Worm (Caenorhabditis elegans): ENCODE data around the gene C29E4.9.

Gene C29E4.9

ce11 chrIII:7981938-7982337 lies 25.1 kb upstream of the C29E4.9 start:
- TF ChIP-seq ets-5 (GFP tag; IDR thresholded peaks at IDR 0.05) (no peak), mef-2 (tag; optimal IDR thresholded peaks at IDR 0.05) (no peak)

ce11 chrIII:7981233-7981632 lies 24.4 kb upstream of the C29E4.9 start:
- TF ChIP-seq elt-3 (tag; optimal IDR thresholded peaks at IDR 0.05) (no peak), nhr-84 (tag; optimal IDR thresholded peaks at IDR 0.05) (no peak), tlp-1 (tag; optimal IDR thresholded peaks at IDR 0.05) (no peak), xbp-1 (tag; optimal IDR thresholded peaks at IDR 0.05) (no peak), alr-1 (tag; optimal IDR thresholded peaks at IDR 0.05; ENCODE audit: borderline replicate concordance) (no peak), jun-1 (tag; optimal IDR thresholded peaks at IDR 0.05) (no peak), fos-1 (tag; optimal IDR thresholded peaks at IDR 0.05) (no peak), pag-3 (tag; optimal IDR thresholded peaks at IDR 0.05; ENCODE audit: borderline replicate concordance, insufficient read depth) (no peak), lin-35 (GFP tag; optimal IDR thresholded peaks at IDR 0.05) (no peak), nhr-19 (GFP tag; conservative IDR thresholded peaks at IDR 0.05) (no peak), isw-1 (GFP tag; IDR thresholded peaks at IDR 0.05) (no peak), nhr-47 (tag; optimal IDR thresholded peaks at IDR 0.05) (no peak), C04F5.9 (tag; optimal IDR thresholded peaks at IDR 0.05) (no peak), skn-1 (tag; optimal IDR thresholded peaks at IDR 0.05) (no peak), nhr-77 (tag; optimal IDR thresholded peaks at IDR 0.05) (no peak), irx-1 (tag; optimal IDR thresholded peaks at IDR 0.05) (no peak), zag-1 (tag; optimal IDR thresholded peaks at IDR 0.05) (no peak), unc-30 (tag; optimal IDR thresholded peaks at IDR 0.05) (no peak), lin-15B (tag; optimal IDR thresholded peaks at IDR 0.05) (no peak)

ce11 chrIII:7979659-7980058 lies 22.8 kb upstream of the C29E4.9 start, which contains the start of gene clp-1:
TSS of gene clp-1 (plus strand) at chrIII:7979959.
- peak; percentile 44 for TF ChIP-seq lin-14 (GFP tag; optimal IDR thresholded peaks at IDR 0.05)
- no peak for TF ChIP-seq fos-1 (tag; optimal IDR thresholded peaks at IDR 0.05)
- TF ChIP-seq nhr-85 (tag) = peak; percentile 11

DNA sequence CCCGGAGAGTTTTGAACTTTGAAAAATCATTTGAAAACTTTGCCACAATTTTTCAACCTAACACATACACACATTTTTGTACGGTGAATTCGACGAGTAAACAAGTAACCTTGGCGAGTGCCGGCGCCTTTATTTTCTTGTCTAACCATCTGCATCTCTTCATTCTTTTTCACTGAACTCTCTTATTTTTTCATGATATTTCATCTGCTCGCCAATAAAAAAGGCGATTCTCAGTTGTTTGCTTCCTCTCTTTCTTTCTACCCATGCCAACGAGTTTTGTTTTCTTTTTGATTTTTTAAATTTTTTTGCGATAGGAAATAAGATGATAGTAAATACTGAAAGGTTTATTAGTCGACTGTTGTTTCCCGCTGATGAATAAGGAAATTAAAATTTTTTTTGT lies 21.9 kb upstream of the C29E4.9 start:
- TF ChIP-seq nhr-28 (tag; optimal IDR thresholded peaks at IDR 0.05) (no peak), mef-2 (tag; optimal IDR thresholded peaks at IDR 0.05) (no peak), nhr-11 (tag; optimal IDR thresholded peaks at IDR 0.05) (no peak), ces-1 (GFP tag; optimal IDR thresholded peaks at IDR 0.05) (no peak), unc-62 (GFP tag; optimal IDR thresholded peaks at IDR 0.05) (no peak), dsc-1 (tag; optimal IDR thresholded peaks at IDR 0.05) (peak; percentile 31), skn-1 (tag; optimal IDR thresholded peaks at IDR 0.05) (peak; percentile 11), fkh-10 (GFP tag; optimal IDR thresholded peaks at IDR 0.05) (no peak), lin-35 (GFP tag; optimal IDR thresholded peaks at IDR 0.05) (peak; percentile 38 to 68), lsy-2 (tag; optimal IDR thresholded peaks at IDR 0.05) (peak; percentile 57 to 67), zip-4 (GFP tag; optimal IDR thresholded peaks at IDR 0.05) (no peak), hlh-4 (tag; optimal IDR thresholded peaks at IDR 0.05) (no peak), nhr-85 (tag) (peak; percentile 90), unc-130 (tag; optimal IDR thresholded peaks at IDR 0.05) (peak; percentile 3), egl-13 (tag; optimal IDR thresholded peaks at IDR 0.05) (no peak), nhr-90 (tag; optimal IDR thresholded peaks at IDR 0.05; ENCODE audit: poor library complexity) (peak; percentile 66), xbp-1 (tag; optimal IDR thresholded peaks at IDR 0.05) (peak; percentile 37), nhr-77 (tag; optimal IDR thresholded peaks at IDR 0.05) (peak; percentile 61), snpc-4 (tag; optimal IDR thresholded peaks at IDR 0.05) (peak; percentile 3), tlp-1 (tag; optimal IDR thresholded peaks at IDR 0.05) (no peak), hpl-2 (GFP tag; optimal IDR thresholded peaks at IDR 0.05) (no peak), swsn-7 (tag; optimal IDR thresholded peaks at IDR 0.05) (peak; percentile 59), elt-2 (tag; optimal IDR thresholded peaks at IDR 0.05) (peak; percentile 5), elt-3 (tag; optimal IDR thresholded peaks at IDR 0.05) (peak in 1 of 6 experiments; percentile 57), lir-3 (tag; optimal IDR thresholded peaks at IDR 0.05; ENCODE audit: poor library complexity) (no peak), ceh-63 (GFP tag; optimal IDR thresholded peaks at IDR 0.05) (no peak), lin-15B (tag; optimal IDR thresholded peaks at IDR 0.05) (no peak), irx-1 (tag; optimal IDR thresholded peaks at IDR 0.05) (peak; percentile 56), F16B12.6 (tag; optimal IDR thresholded peaks at IDR 0.05) (peak; percentile 40), sup-37 (GFP tag; optimal IDR thresholded peaks at IDR 0.05) (no peak), efl-1 (optimal IDR thresholded peaks at IDR 0.05) (peak; percentile 68 to 79), efl-1 (GFP tag; optimal IDR thresholded peaks at IDR 0.05 in 1 of 2) (peak; percentile 46 to 92), unc-30 (tag; optimal IDR thresholded peaks at IDR 0.05) (no peak), ztf-11 (tag; optimal IDR thresholded peaks at IDR 0.05) (no peak), nhr-71 (tag; optimal IDR thresholded peaks at IDR 0.05) (peak; percentile 74)
